Worm (Caenorhabditis elegans) whole organism, mixed stage, embryonic: ENCODE data around the gene nspb-8.

Experiments used
- M03D4.4 ChIP-seq: sonication (generic microtip); optimal IDR thresholded peaks from 2 replicates; lab custom pipeline; 2017; ENCODE audit warnings: mild to moderate bottlenecking, missing genetic modification characterization, missing compliant biosample characterization
- bed-3 ChIP-seq: fragments of 200-800 bp; sonication (Bioruptor generic); optimal IDR thresholded peaks from 3 replicates; lab custom pipeline; 2018; ENCODE audit warnings: mild to moderate bottlenecking, missing genetic modification characterization, moderate library complexity, missing compliant biosample characterization
- blmp-1 ChIP-seq: fragments of 150-350 bp; optimal IDR thresholded peaks from 2 replicates; lab custom pipeline; 2014; ENCODE audit warnings: missing biosample characterization, missing genetic modification characterization
- ceh-39 ChIP-seq: fragments of 150-350 bp; optimal IDR thresholded peaks from 2 replicates; lab custom pipeline; 2014; ENCODE audit warnings: missing biosample characterization, missing genetic modification characterization
- ceh-43 ChIP-seq: fragments of 200-800 bp; sonication (Bioruptor generic); optimal IDR thresholded peaks from 2 replicates; lab custom pipeline; 2018; ENCODE audit warnings: mild to moderate bottlenecking, missing genetic modification characterization, moderate library complexity, missing compliant biosample characterization
- ceh-83 ChIP-seq: fragments of 200-800 bp; sonication (Bioruptor generic); optimal IDR thresholded peaks from 2 replicates; lab custom pipeline; 2018; ENCODE audit warnings: mild to moderate bottlenecking, missing genetic modification characterization, missing compliant biosample characterization
- ces-1 ChIP-seq: fragments of 150-350 bp; optimal IDR thresholded peaks from 2 replicates; lab custom pipeline; 2014; ENCODE audit warnings: missing biosample characterization, missing genetic modification reagents, missing genetic modification characterization
- cnd-1 ChIP-seq: fragments of 200-800 bp; sonication (Bioruptor generic); optimal IDR thresholded peaks from 2 replicates; lab custom pipeline; 2018; ENCODE audit warnings: mild to moderate bottlenecking, missing genetic modification characterization, missing compliant biosample characterization
- elt-1 ChIP-seq: sonication (generic microtip); optimal IDR thresholded peaks from 2 replicates; lab custom pipeline; 2017; ENCODE audit warnings: missing genetic modification characterization, mild to moderate bottlenecking, missing compliant biosample characterization, antibody characterized with exemption, moderate library complexity, borderline replicate concordance; ENCODE audit not compliant: insufficient read depth
- flh-1 ChIP-seq: fragments of 200-800 bp; sonication (Bioruptor generic); optimal IDR thresholded peaks from 2 replicates; lab custom pipeline; 2018; ENCODE audit warnings: mild to moderate bottlenecking, missing genetic modification characterization, moderate library complexity, missing compliant biosample characterization
- ham-2 ChIP-seq: fragments of 200-800 bp; sonication (Bioruptor generic); optimal IDR thresholded peaks from 2 replicates; lab custom pipeline; 2018; ENCODE audit warnings: mild to moderate bottlenecking, missing genetic modification characterization, missing compliant biosample characterization
- hlh-1 ChIP-seq: fragments of 150-350 bp; optimal IDR thresholded peaks from 2 replicates; lab custom pipeline; 2014; ENCODE audit warnings: missing biosample characterization, missing genetic modification reagents, missing genetic modification characterization
- lin-32 ChIP-seq: fragments of 200-800 bp; sonication (Bioruptor generic); optimal IDR thresholded peaks from 2 replicates; lab custom pipeline; 2018; ENCODE audit warnings: mild to moderate bottlenecking, missing genetic modification characterization, missing compliant biosample characterization
- lsy-2 ChIP-seq: fragments of 150-350 bp; optimal IDR thresholded peaks from 2 replicates; lab custom pipeline; 2014; ENCODE audit warnings: missing biosample characterization, missing genetic modification characterization
- mab-5 ChIP-seq: fragments of 150-350 bp; optimal IDR thresholded peaks from 2 replicates; lab custom pipeline; 2014; ENCODE audit warnings: missing biosample characterization, missing genetic modification characterization
- mls-2 ChIP-seq: sonication (generic microtip); optimal IDR thresholded peaks from 2 replicates; lab custom pipeline; 2016; ENCODE audit warnings: mild to moderate bottlenecking, missing genetic modification characterization, moderate library complexity, missing compliant biosample characterization
- nhr-12 ChIP-seq: fragments of 150-350 bp; optimal IDR thresholded peaks from 2 replicates; lab custom pipeline; 2014; ENCODE audit warnings: missing biosample characterization, missing genetic modification characterization
- nhr-2 ChIP-seq: fragments of 150-350 bp; optimal IDR thresholded peaks from 2 replicates; lab custom pipeline; 2014; ENCODE audit warnings: missing biosample characterization, missing genetic modification characterization
- nhr-237 ChIP-seq: fragments of 150-350 bp; optimal IDR thresholded peaks from 2 replicates; lab custom pipeline; 2014; ENCODE audit warnings: missing biosample characterization, missing genetic modification characterization
- nhr-28 ChIP-seq: fragments of 150-350 bp; optimal IDR thresholded peaks from 2 replicates; lab custom pipeline; 2014; ENCODE audit warnings: missing biosample characterization, missing genetic modification characterization
- nhr-76 ChIP-seq: sonication (generic microtip); optimal IDR thresholded peaks from 2 replicates; lab custom pipeline; 2017; ENCODE audit warnings: missing biosample characterization, missing genetic modification characterization
- pha-4 ChIP-seq: fragments of 150-350 bp; optimal IDR thresholded peaks from 2 replicates; lab custom pipeline; 2018; ENCODE audit warnings: missing biosample characterization, missing genetic modification reagents, missing genetic modification characterization
- sem-2 ChIP-seq: fragments of 200-800 bp; sonication (Bioruptor generic); optimal IDR thresholded peaks from 2 replicates; lab custom pipeline; 2018; ENCODE audit warnings: mild to moderate bottlenecking, missing genetic modification characterization, missing compliant biosample characterization
- snpc-4 ChIP-seq: fragments of 150-350 bp; optimal IDR thresholded peaks from 2 replicates; lab custom pipeline; 2014; ENCODE audit warnings: missing biosample characterization, missing genetic modification characterization
- sptf-1 ChIP-seq: sonication (generic microtip); optimal IDR thresholded peaks from 2 replicates; lab custom pipeline; 2017; ENCODE audit warnings: mild to moderate bottlenecking, missing genetic modification characterization, moderate library complexity, missing compliant biosample characterization
- tbx-8 ChIP-seq: fragments of 200-800 bp; sonication (Bioruptor generic); optimal IDR thresholded peaks from 2 replicates; lab custom pipeline; 2018; ENCODE audit warnings: mild to moderate bottlenecking, missing genetic modification characterization, moderate library complexity, missing compliant biosample characterization
- unc-120 ChIP-seq: sonication (generic microtip); optimal IDR thresholded peaks from 2 replicates; lab custom pipeline; 2017; ENCODE audit warnings: missing genetic modification characterization, missing compliant biosample characterization; ENCODE audit not compliant: poor library complexity, severe bottlenecking
- unc-62 ChIP-seq: fragments of 150-350 bp; optimal IDR thresholded peaks from 2 replicates; lab custom pipeline; 2014; ENCODE audit warnings: missing biosample characterization, missing genetic modification reagents, missing genetic modification characterization

nspb-8 gene

DNA sequence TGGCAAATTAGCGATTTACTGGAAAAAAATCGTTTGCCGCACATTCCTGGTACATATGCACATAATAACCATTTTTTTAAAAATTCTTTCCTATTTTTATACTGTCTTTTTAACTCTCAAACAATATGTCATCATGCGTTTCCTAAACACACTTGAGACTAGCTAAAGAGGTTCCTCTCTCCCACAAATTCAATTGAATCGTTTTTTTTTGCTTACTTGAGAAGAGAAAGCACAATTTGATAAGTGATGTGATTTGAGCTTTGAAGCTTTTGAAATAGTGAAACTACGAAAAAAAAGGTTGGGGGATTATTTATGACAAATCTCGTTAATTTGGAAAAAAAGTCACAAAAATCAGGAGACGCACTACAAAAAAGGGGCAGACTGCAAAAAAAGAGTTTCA is 25.4 kb downstream of the nspb-8 start:
- peak; percentile 30 for TF ChIP-seq ces-1 (GFP tag; lab: Kevin White, UChicago)
- no peak for TF ChIP-seq blmp-1 (tag; lab: Kevin White, UChicago)
- no peak for TF ChIP-seq M03D4.4 (tag; lab: Kevin White, UChicago)
- TF ChIP-seq nhr-12 (tag; lab: Kevin White, UChicago), result no peak
- no peak for TF ChIP-seq lin-32 (GFP tag; lab: Kevin White, UChicago)

ce11 chrII:14550613-14551012 is 29.8 kb downstream of the nspb-8 start, which contains the start of gene nlp-41:
TSS of gene nlp-41 (plus strand) at chrII:14550913.
- TF ChIP-seq lin-32 (GFP tag; lab: Kevin White, UChicago) (no peak), ces-1 (GFP tag; lab: Kevin White, UChicago) (no peak), bed-3 (no peak), elt-1 (no peak), nhr-2 (tag; lab: Kevin White, UChicago) (no peak), ham-2 (GFP tag; lab: Kevin White, UChicago) (no peak), nhr-12 (tag; lab: Kevin White, UChicago) (no peak), nhr-28 (no peak), pha-4 (no peak)

DNA sequence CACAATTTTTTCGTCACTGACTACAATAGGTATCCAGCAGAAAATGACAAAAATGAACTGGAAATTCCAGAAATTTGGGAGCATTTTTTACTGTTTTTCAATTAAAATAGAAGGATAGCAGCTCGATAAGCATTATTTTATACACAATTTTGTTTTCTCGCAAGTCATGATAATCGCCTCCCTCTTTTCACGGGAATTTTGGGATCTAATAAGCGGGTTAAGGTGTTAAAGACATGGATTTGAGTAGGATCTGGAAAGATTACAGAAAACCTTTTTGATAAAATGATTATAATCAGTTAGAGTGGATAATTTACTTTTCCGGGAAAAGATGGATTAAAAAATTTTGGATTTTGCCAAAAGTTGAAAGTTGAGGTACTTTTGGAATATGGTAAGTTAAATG is 31.8 kb downstream of the nspb-8 start, which contains the start of gene gcy-29:
Gene gcy-29, minus strand, starts transcription at position 101 of the 400 bp plus-strand sequence.
- TF ChIP-seq M03D4.4 (tag; lab: Kevin White, UChicago) (no peak), unc-62 (GFP tag; lab: Kevin White, UChicago) (no peak), ham-2 (GFP tag; lab: Kevin White, UChicago) (no peak), nhr-76 (tag; lab: Kevin White, UChicago) (no peak), elt-1 (no peak), pha-4 (no peak), tbx-8 (GFP tag; lab: Kevin White, UChicago) (no peak), lsy-2 (tag; lab: Kevin White, UChicago) (no peak), ces-1 (GFP tag; lab: Kevin White, UChicago) (no peak), lin-32 (GFP tag; lab: Kevin White, UChicago) (no peak), hlh-1 (tag; lab: Kevin White, UChicago) (no peak), ceh-83 (GFP tag; lab: Kevin White, UChicago) (no peak), sptf-1 (tag; lab: Kevin White, UChicago) (no peak), ceh-43 (GFP tag; lab: Kevin White, UChicago) (no peak)
- TF ChIP-seq, all 35 proteins: peak for 0

DNA sequence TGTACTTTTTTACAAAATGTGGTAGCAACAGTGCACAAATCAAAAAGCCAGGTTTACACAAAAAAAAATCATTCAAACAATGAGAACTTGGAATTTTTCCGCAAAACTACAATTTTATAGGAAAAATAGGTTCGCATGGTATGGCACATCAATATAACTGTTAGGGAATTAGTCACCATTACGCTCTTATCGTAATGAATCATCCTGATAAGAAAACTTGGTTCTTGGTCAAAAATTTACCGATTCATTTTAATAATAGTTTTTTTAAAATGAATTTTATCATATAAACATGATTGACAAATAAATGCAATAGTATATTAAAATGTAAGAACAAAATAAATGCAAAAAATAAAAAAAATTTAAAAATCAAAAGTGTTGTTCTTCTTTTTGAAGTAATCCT is 39.9 kb downstream of the nspb-8 start:
- TF ChIP-seq elt-1 (no peak), mab-5 (tag; lab: Kevin White, UChicago) (no peak), ham-2 (GFP tag; lab: Kevin White, UChicago) (no peak), sem-2 (no peak), hlh-1 (tag; lab: Kevin White, UChicago) (no peak), flh-1 (no peak), ceh-83 (GFP tag; lab: Kevin White, UChicago) (no peak), cnd-1 (no peak), ceh-39 (no peak), unc-120 (no peak), nhr-237 (no peak), lsy-2 (tag; lab: Kevin White, UChicago) (no peak), lin-32 (GFP tag; lab: Kevin White, UChicago) (no peak), sptf-1 (tag; lab: Kevin White, UChicago) (no peak), M03D4.4 (tag; lab: Kevin White, UChicago) (no peak), unc-62 (GFP tag; lab: Kevin White, UChicago) (no peak), snpc-4 (no peak)

DNA sequence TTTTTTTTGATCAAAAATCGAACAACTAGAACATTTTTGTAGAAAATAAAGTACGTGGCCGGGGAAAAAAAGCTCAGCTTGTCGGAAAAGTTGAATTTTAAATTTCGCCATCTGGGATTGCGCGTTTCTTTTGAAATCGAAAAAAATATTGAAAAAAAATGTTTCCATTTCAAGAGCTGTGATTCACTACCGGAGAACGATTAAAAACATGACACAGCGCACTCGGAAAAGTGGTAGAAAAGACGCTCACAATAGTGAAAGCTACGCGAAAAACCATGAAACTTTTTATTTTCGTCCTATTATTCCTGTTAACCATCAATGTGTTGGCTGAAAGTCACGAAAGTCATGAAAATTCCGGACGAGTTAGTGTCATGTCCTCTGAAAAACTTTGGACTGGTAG is 42.7 kb downstream of the nspb-8 start, which contains the start of the genes clec-147 and C04H5.7:
Gene clec-147, minus strand, starts transcription at position 101 of the 400 bp plus-strand sequence.
Gene C04H5.7, plus strand, starts transcription at position 219 of the 400 bp plus-strand sequence.
- TF ChIP-seq hlh-1 (tag; lab: Kevin White, UChicago) (no peak), unc-120 (no peak), nhr-12 (tag; lab: Kevin White, UChicago) (no peak), mls-2 (tag; lab: Kevin White, UChicago) (no peak), ces-1 (GFP tag; lab: Kevin White, UChicago) (no peak), elt-1 (no peak)

ce11 chrII:14534000-14534399 is 46.4 kb downstream of the nspb-8 start, which contains the start of gene C04H5.1:
TSS of gene C04H5.1 (plus strand) at chrII:14534300.
- TF ChIP-seq nhr-237 (no peak), unc-120 (no peak), hlh-1 (tag; lab: Kevin White, UChicago) (no peak)
